Fruit fly (Drosophila melanogaster) whole organism, embryonic: ENCODE results near the gene CG46430.

Source experiments
- B-H2 ChIP-seq: fragments of 200-800 bp; sonication (Bioruptor generic); optimal IDR thresholded peaks from 2 replicates; lab custom pipeline; 2018; ENCODE audit warnings: missing biosample characterization, mild to moderate bottlenecking, missing genetic modification characterization
- CG11456 ChIP-seq: fragments of 200-800 bp; sonication (Bioruptor generic); IDR thresholded peaks from 3 replicates; pipeline ENCODE4 v1.3.6; 2022; ENCODE audit warnings: missing biosample characterization, missing genetic modification characterization
- CG12219 ChIP-seq: fragments of 200-800 bp; sonication (Bioruptor generic); optimal IDR thresholded peaks from 3 replicates; lab custom pipeline; 2018; ENCODE audit warnings: missing biosample characterization, mild to moderate bottlenecking, missing genetic modification characterization
- CG12299 ChIP-seq: fragments of 200-800 bp; sonication (Bioruptor generic); optimal IDR thresholded peaks from 2 replicates; lab custom pipeline; 2018; ENCODE audit warnings: missing biosample characterization, mild to moderate bottlenecking, missing genetic modification characterization
- CG13424 ChIP-seq: fragments of 200-800 bp; sonication (Bioruptor generic); optimal IDR thresholded peaks from 2 replicates; lab custom pipeline; 2019; ENCODE audit warnings: missing biosample characterization, mild to moderate bottlenecking, missing genetic modification characterization, moderate library complexity
- CG13775 ChIP-seq: fragments of 200-800 bp; sonication (Bioruptor generic); optimal IDR thresholded peaks from 3 replicates; lab custom pipeline; 2017; ENCODE audit warnings: missing biosample characterization, mild to moderate bottlenecking, missing genetic modification characterization
- CG15479 ChIP-seq: fragments of 200-800 bp; sonication (Bioruptor generic); optimal IDR thresholded peaks from 3 replicates; lab custom pipeline; 2019; ENCODE audit warnings: missing biosample characterization, mild to moderate bottlenecking, missing genetic modification characterization, moderate library complexity
- CG16813 ChIP-seq: fragments of 200-800 bp; sonication (Bioruptor generic); IDR thresholded peaks from 3 replicates; pipeline ENCODE4 v1.3.6; 2022; ENCODE audit warnings: missing biosample characterization, missing genetic modification characterization; ENCODE audit not compliant: partially characterized antibody
- CG17328 ChIP-seq: fragments of 200-800 bp; sonication (Bioruptor generic); IDR thresholded peaks from 2 replicates; pipeline ENCODE4 v1.3.6; 2022; ENCODE audit warnings: missing biosample characterization, missing genetic modification characterization
- CG18262 ChIP-seq: fragments of 200-800 bp; optimal IDR thresholded peaks from 3 replicates; lab custom pipeline; 2019; ENCODE audit warnings: missing biosample characterization, mild to moderate bottlenecking, missing genetic modification characterization, moderate library complexity
- CG18476 ChIP-seq: fragments of 200-800 bp; sonication (Bioruptor generic); optimal IDR thresholded peaks from 2 replicates; lab custom pipeline; 2016; ENCODE audit warnings: missing biosample characterization, mild to moderate bottlenecking, missing genetic modification characterization
- CG2129 ChIP-seq: fragments of 200-800 bp; sonication (Bioruptor generic); IDR thresholded peaks from 2 replicates; pipeline ENCODE4 v1.3.6; 2022; ENCODE audit warnings: missing biosample characterization, missing genetic modification characterization; ENCODE audit not compliant: partially characterized antibody
- CG2712 ChIP-seq: fragments of 200-800 bp; optimal IDR thresholded peaks from 3 replicates; lab custom pipeline; 2019; ENCODE audit warnings: missing biosample characterization, mild to moderate bottlenecking, missing genetic modification characterization, moderate library complexity
- CG3163 ChIP-seq: fragments of 200-800 bp; sonication (Bioruptor generic); optimal IDR thresholded peaks from 3 replicates; lab custom pipeline; 2016; ENCODE audit warnings: missing biosample characterization, missing genetic modification characterization
- CG3407 ChIP-seq: fragments of 200-800 bp; sonication (Bioruptor generic); optimal IDR thresholded peaks from 2 replicates; lab custom pipeline; 2018; ENCODE audit warnings: missing biosample characterization, mild to moderate bottlenecking, missing genetic modification characterization
- CG6683 ChIP-seq: fragments of 200-800 bp; sonication (Bioruptor generic); optimal IDR thresholded peaks from 2 replicates; lab custom pipeline; 2017; ENCODE audit warnings: missing biosample characterization, mild to moderate bottlenecking, missing genetic modification characterization, missing genetic modification reagents
- CG6854 ChIP-seq: fragments of 200-800 bp; sonication (Bioruptor generic); optimal IDR thresholded peaks from 3 replicates; lab custom pipeline; 2017; ENCODE audit warnings: missing biosample characterization, mild to moderate bottlenecking, missing genetic modification characterization
- CG7357 ChIP-seq: fragments of 200-800 bp; sonication (Bioruptor generic); IDR thresholded peaks from 3 replicates; pipeline ENCODE4 v1.3.6; 2022; ENCODE audit warnings: missing biosample characterization, missing genetic modification characterization
- CG7963 ChIP-seq: fragments of 200-800 bp; sonication (Bioruptor generic); IDR thresholded peaks from 3 replicates; pipeline ENCODE4 v1.3.6; 2022; ENCODE audit warnings: missing biosample characterization, missing genetic modification characterization; ENCODE audit not compliant: partially characterized antibody
- CG9215 ChIP-seq: fragments of 200-800 bp; sonication (Bioruptor generic); IDR thresholded peaks from 2 replicates; pipeline ENCODE4 v1.3.6; 2022; ENCODE audit warnings: missing biosample characterization, missing genetic modification characterization
- CG9932 ChIP-seq: fragments of 200-800 bp; sonication (Bioruptor generic); IDR thresholded peaks from 2 replicates; pipeline ENCODE4 v1.3.6; 2022; ENCODE audit warnings: missing biosample characterization, missing genetic modification characterization
- CkIIα-i1 ChIP-seq: fragments of 200-800 bp; sonication (Bioruptor generic); IDR thresholded peaks from 2 replicates; pipeline ENCODE4 v1.3.6; 2022; ENCODE audit warnings: missing biosample characterization, missing genetic modification characterization
- Dad ChIP-seq: fragments of 200-800 bp; sonication (Bioruptor generic); optimal IDR thresholded peaks from 3 replicates; lab custom pipeline; 2016; ENCODE audit warnings: missing biosample characterization, missing genetic modification characterization
- Dll ChIP-seq: fragments of 200-800 bp; sonication (Bioruptor generic); IDR thresholded peaks from 4 replicates; pipeline ENCODE4 v1.3.6; 2022; ENCODE audit warnings: missing biosample characterization, missing genetic modification characterization; ENCODE audit not compliant: partially characterized antibody
- HmgD ChIP-seq: fragments of 200-800 bp; sonication (Bioruptor generic); optimal IDR thresholded peaks from 3 replicates; lab custom pipeline; 2016; ENCODE audit warnings: missing biosample characterization, missing genetic modification characterization
- MTF-1 ChIP-seq: fragments of 200-800 bp; sonication (Bioruptor generic); optimal IDR thresholded peaks from 2 replicates; lab custom pipeline; 2018; ENCODE audit warnings: missing biosample characterization, mild to moderate bottlenecking, missing genetic modification characterization, borderline replicate concordance
- NK7.1 ChIP-seq: fragments of 200-800 bp; sonication (Bioruptor generic); optimal IDR thresholded peaks from 3 replicates; lab custom pipeline; 2016; ENCODE audit warnings: missing biosample characterization, missing genetic modification characterization
- Oaz ChIP-seq: fragments of 200-800 bp; sonication (Bioruptor generic); IDR thresholded peaks from 2 replicates; pipeline ENCODE4 v1.3.6; 2022; ENCODE audit warnings: missing biosample characterization, missing genetic modification characterization
- Taf1 ChIP-seq: fragments of 200-800 bp; sonication (Bioruptor generic); IDR thresholded peaks from 2 replicates; pipeline ENCODE4 v1.3.6; 2022; ENCODE audit warnings: missing biosample characterization, missing genetic modification characterization
- Tbp ChIP-seq: fragments of >200 bp; optimal IDR thresholded peaks from 2 replicates; lab custom pipeline; 2018; ENCODE audit warnings: missing biosample characterization, missing genetic modification characterization
- Xrp1 ChIP-seq: fragments of 200-800 bp; sonication (Bioruptor generic); IDR thresholded peaks from 2 replicates; pipeline ENCODE4 v1.3.6; 2022; ENCODE audit warnings: missing biosample characterization, missing genetic modification characterization
- ara ChIP-seq: fragments of 200-800 bp; sonication (Bioruptor generic); IDR thresholded peaks from 2 replicates; pipeline ENCODE4 v1.3.6; 2022; ENCODE audit warnings: missing biosample characterization, missing genetic modification characterization
- ase ChIP-seq: fragments of 200-800 bp; sonication (Bioruptor generic); IDR thresholded peaks from 3 replicates; pipeline ENCODE4 v1.3.6; 2022; ENCODE audit warnings: missing biosample characterization, missing genetic modification characterization
- btn ChIP-seq: fragments of 200-800 bp; sonication (Bioruptor generic); optimal IDR thresholded peaks from 2 replicates; lab custom pipeline; 2016; ENCODE audit warnings: missing biosample characterization, missing genetic modification characterization
- cato ChIP-seq: fragments of 200-800 bp; sonication (Bioruptor generic); optimal IDR thresholded peaks from 2 replicates; lab custom pipeline; 2016; ENCODE audit warnings: missing biosample characterization, missing genetic modification characterization, borderline replicate concordance
- chm ChIP-seq: fragments of 200-800 bp; sonication (Bioruptor generic); IDR thresholded peaks from 2 replicates; pipeline ENCODE4 v1.3.6; 2022; ENCODE audit warnings: missing biosample characterization, missing genetic modification characterization
- fd64A ChIP-seq: fragments of 200-800 bp; sonication (Bioruptor generic); optimal IDR thresholded peaks from 3 replicates; lab custom pipeline; 2018; ENCODE audit warnings: missing biosample characterization, mild to moderate bottlenecking, missing genetic modification characterization
- fu2 ChIP-seq: fragments of 200-800 bp; sonication (Bioruptor generic); optimal IDR thresholded peaks from 2 replicates; lab custom pipeline; 2016; ENCODE audit warnings: missing biosample characterization, missing genetic modification characterization
- grn ChIP-seq: fragments of 200-800 bp; sonication (Bioruptor generic); optimal IDR thresholded peaks from 3 replicates; lab custom pipeline; 2017; ENCODE audit warnings: missing biosample characterization, missing genetic modification characterization
- kni ChIP-seq: fragments of 200-800 bp; sonication (Bioruptor generic); optimal IDR thresholded peaks from 3 replicates; lab custom pipeline; 2017; ENCODE audit warnings: mild to moderate bottlenecking, missing biosample characterization, missing genetic modification reagents, missing genetic modification characterization
- nom ChIP-seq: fragments of 200-800 bp; sonication (Bioruptor generic); optimal IDR thresholded peaks from 2 replicates; lab custom pipeline; 2017; ENCODE audit warnings: missing biosample characterization, missing genetic modification characterization, mild to moderate bottlenecking, moderate library complexity, missing genetic modification reagents
- otp ChIP-seq: fragments of 200-800 bp; sonication (Bioruptor generic); IDR thresholded peaks from 3 replicates; pipeline ENCODE4, ENCODE4 v1.3.6; 2022; ENCODE audit warnings: missing biosample characterization, missing genetic modification characterization
- pfk ChIP-seq: fragments of 200-800 bp; sonication (Bioruptor generic); optimal IDR thresholded peaks from 2 replicates; lab custom pipeline; 2018; ENCODE audit warnings: missing biosample characterization, mild to moderate bottlenecking, missing genetic modification characterization, moderate library complexity
- pnt ChIP-seq: fragments of 200-800 bp; sonication (Bioruptor generic); optimal IDR thresholded peaks from 3 replicates; lab custom pipeline; 2016; ENCODE audit warnings: missing biosample characterization, missing genetic modification characterization
- run ChIP-seq: fragments of 200-800 bp; sonication (Bioruptor generic); optimal IDR thresholded peaks from 3 replicates; lab custom pipeline; 2018; ENCODE audit warnings: missing biosample characterization, mild to moderate bottlenecking, missing genetic modification characterization
- sc ChIP-seq, 3 experiments: fragments of >200 bp in 2 of 3; fragments of 200-800 bp in 1 of 3; sonication (Bioruptor generic) in 1 of 3; optimal IDR thresholded peaks; 2 replicates in 2 of 3; 3 replicates in 1 of 3; lab custom pipeline; 2017; ENCODE audit warnings: mild to moderate bottlenecking in 1 of 3, missing biosample characterization in 1 of 3, missing genetic modification characterization in 1 of 3, missing genetic modification reagents in 1 of 3
- stwl ChIP-seq: fragments of 200-800 bp; sonication (Bioruptor generic); optimal IDR thresholded peaks from 3 replicates; lab custom pipeline; 2018; ENCODE audit warnings: missing biosample characterization, mild to moderate bottlenecking, missing genetic modification characterization, moderate library complexity
- sug ChIP-seq: fragments of 200-800 bp; optimal IDR thresholded peaks from 2 replicates; lab custom pipeline; 2019; ENCODE audit warnings: missing biosample characterization, mild to moderate bottlenecking, missing genetic modification characterization, moderate library complexity
- toy ChIP-seq: fragments of 200-800 bp; sonication (Bioruptor generic); IDR thresholded peaks from 2 replicates; pipeline ENCODE4 v1.3.6; 2022; ENCODE audit warnings: missing biosample characterization, missing genetic modification characterization
- unpg ChIP-seq: fragments of 200-800 bp; sonication (Bioruptor generic); optimal IDR thresholded peaks from 3 replicates; lab custom pipeline; 2018; ENCODE audit warnings: missing biosample characterization, mild to moderate bottlenecking, missing genetic modification characterization, moderate library complexity
- vvl ChIP-seq: fragments of 200-800 bp; sonication (Bioruptor generic); IDR thresholded peaks from 2 replicates; pipeline ENCODE4 v1.3.6; 2022; ENCODE audit warnings: missing biosample characterization, missing genetic modification characterization
- yki ChIP-seq: fragments of >200 bp; optimal IDR thresholded peaks from 3 replicates; lab custom pipeline; 2018

Gene CG46430

DNA sequence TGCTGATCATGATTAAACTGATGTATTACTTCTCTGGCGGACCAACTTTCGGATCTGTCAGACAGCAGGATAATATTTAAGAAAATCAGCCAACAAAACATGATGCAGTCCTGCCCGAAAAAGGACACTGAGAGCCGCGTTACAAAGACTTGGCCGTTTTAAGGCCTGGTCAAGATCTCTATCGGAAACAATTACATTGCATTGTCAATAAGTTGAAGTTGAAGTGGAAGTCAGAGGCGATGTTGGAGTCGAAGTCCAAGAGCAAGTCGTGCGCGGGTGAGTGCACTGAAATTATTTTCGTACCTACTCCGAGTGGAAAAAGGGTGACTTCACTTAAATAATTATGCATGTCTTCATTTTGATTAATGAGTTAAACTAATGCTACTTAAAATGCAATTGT is 44.3 kb upstream of the CG46430 start, which contains the start of gene Ir67c:
TSS of gene Ir67c (minus strand) at position 101 of the 400 bp plus-strand sequence.
- TF ChIP-seq CG12219 (no peak), fd64A (GFP tag; lab: Kevin White, UChicago) (no peak), CG16813 (no peak), CG13775 (no peak), MTF-1 (GFP tag; lab: Kevin White, UChicago) (no peak), unpg (GFP tag; lab: Kevin White, UChicago) (no peak), CG7963 (GFP tag; lab: Robert Waterston, UW) (no peak), CG15479 (GFP tag; lab: Kevin White, UChicago) (no peak), CG3407 (no peak), HmgD (GFP tag; lab: Kevin White, UChicago) (no peak), yki (no peak), B-H2 (GFP tag; lab: Kevin White, UChicago) (no peak), sug (tag; lab: Kevin White, UChicago) (no peak), CG18476 (GFP tag; lab: Kevin White, UChicago) (no peak), ase (GFP tag; lab: Robert Waterston, UW) (no peak), CG6854 (GFP tag; lab: Kevin White, UChicago) (no peak), chm (GFP tag; lab: Robert Waterston, UW) (no peak), run (no peak), Oaz (GFP tag; lab: Robert Waterston, UW) (no peak), pfk (GFP tag; lab: Kevin White, UChicago) (no peak), nom (GFP tag; lab: Kevin White, UChicago) (no peak), CG7357 (GFP tag; lab: Robert Waterston, UW) (no peak), CG11456 (GFP tag; lab: Robert Waterston, UW) (no peak), CG6683 (GFP tag; lab: Kevin White, UChicago) (no peak), stwl (tag; lab: Kevin White, UChicago) (no peak), CG13424 (no peak), ara (peak; percentile 50; the same call in 1 of the 2 replicates), CG9215 (GFP tag; lab: Robert Waterston, UW) (no peak), sc (optimal IDR thresholded peaks at IDR 0.05; lab: Kevin White, UChicago) (no peak), sc (GFP tag; optimal IDR thresholded peaks at IDR 0.05; lab: Kevin White, UChicago) (no peak), CG2712 (tag; lab: Kevin White, UChicago) (peak; percentile 12), CG3163 (GFP tag; lab: Kevin White, UChicago) (no peak), kni (GFP tag; lab: Kevin White, UChicago) (no peak), Xrp1 (peak; percentile 44; the same call in 1 of the 2 replicates), fu2 (no peak), btn (GFP tag; lab: Kevin White, UChicago) (no peak), CkIIα-i1 (GFP tag; lab: Robert Waterston, UW) (no peak), CG17328 (peak; percentile 42; the same call in 1 of the 2 replicates), pnt (GFP tag; lab: Kevin White, UChicago) (no peak), CG12299 (tag; lab: Kevin White, UChicago) (no peak), otp (GFP tag; lab: Robert Waterston, UW) (no peak), CG18262 (tag; lab: Kevin White, UChicago) (peak; percentile 7), CG9932 (GFP tag; lab: Robert Waterston, UW) (no peak), CG2129 (GFP tag; lab: Robert Waterston, UW) (no peak), cato (GFP tag; lab: Kevin White, UChicago) (no peak), grn (GFP tag; lab: Kevin White, UChicago) (no peak), NK7.1 (GFP tag; lab: Kevin White, UChicago) (no peak), toy (GFP tag; lab: Robert Waterston, UW) (no peak), Dad (GFP tag; lab: Kevin White, UChicago) (no peak), Taf1 (GFP tag; lab: Robert Waterston, UW) (no peak), vvl (no peak), Tbp (no peak), Dll (GFP tag; lab: Robert Waterston, UW) (no peak)
